Worm (Caenorhabditis elegans): ENCODE data around the gene ogdh-2.
A peak's percentile ranks its signal among the peaks of the same experiment; 100 is the strongest.

The ogdh-2 gene

ce11 chrV:12208678-12209077 lies 14.4 kb downstream of the ogdh-2 start:
- TF ChIP-seq elt-2 (tag; optimal IDR thresholded peaks at IDR 0.05) (peak; percentile 21), lin-14 (GFP tag; optimal IDR thresholded peaks at IDR 0.05) (peak; percentile 44), nhr-12 (tag; optimal IDR thresholded peaks at IDR 0.05) (no peak), rnt-1 (tag; optimal IDR thresholded peaks at IDR 0.05) (peak; percentile 24)

ce11 chrV:12209951-12210350 lies 15.6 kb downstream of the ogdh-2 start:
- TF ChIP-seq nhr-47 (tag; optimal IDR thresholded peaks at IDR 0.05) = no peak

ce11 chrV:12211090-12211489 lies 16.8 kb downstream of the ogdh-2 start:
- no peak for TF ChIP-seq efl-3 (GFP tag; optimal IDR thresholded peaks at IDR 0.05)
- TF ChIP-seq elt-2 (tag; optimal IDR thresholded peaks at IDR 0.05) = no peak
- no peak for TF ChIP-seq blmp-1 (tag; optimal IDR thresholded peaks at IDR 0.05)
- no peak for TF ChIP-seq elt-3 (tag; optimal IDR thresholded peaks at IDR 0.05)
- no peak for TF ChIP-seq zag-1 (tag; optimal IDR thresholded peaks at IDR 0.05)
- no peak for TF ChIP-seq mdl-1 (tag; optimal IDR thresholded peaks at IDR 0.05)
- no peak for TF ChIP-seq snu-23 (GFP tag; optimal IDR thresholded peaks at IDR 0.05)
- TF ChIP-seq mep-1 (tag; optimal IDR thresholded peaks at IDR 0.05) = peak; percentile 3
- TF ChIP-seq lin-14 (GFP tag; optimal IDR thresholded peaks at IDR 0.05) = peak; percentile 82
- no peak for TF ChIP-seq lin-13 (GFP tag; optimal IDR thresholded peaks at IDR 0.05)
- TF ChIP-seq pqm-1 (tag; optimal IDR thresholded peaks at IDR 0.05) = no peak
- no peak for TF ChIP-seq swsn-7 (tag; optimal IDR thresholded peaks at IDR 0.05)
- no peak for TF ChIP-seq nhr-12 (tag; optimal IDR thresholded peaks at IDR 0.05)
- no peak for TF ChIP-seq nhr-77 (tag; optimal IDR thresholded peaks at IDR 0.05)
- no peak for TF ChIP-seq nhr-76 (tag; optimal IDR thresholded peaks at IDR 0.05)
- TF ChIP-seq egl-13 (tag; optimal IDR thresholded peaks at IDR 0.05) = no peak
- TF ChIP-seq efl-1 (optimal IDR thresholded peaks at IDR 0.05) = no peak
- TF ChIP-seq efl-1 (GFP tag; optimal IDR thresholded peaks at IDR 0.05 in 1 of 2) = peak in 1 of 2 experiments; percentile 13

- TF ChIP-seq ceh-63 (GFP tag; optimal IDR thresholded peaks at IDR 0.05) (no peak), unc-62 (GFP tag; optimal IDR thresholded peaks at IDR 0.05) (no peak), lir-3 (tag; optimal IDR thresholded peaks at IDR 0.05; ENCODE audit: poor library complexity) (no peak)
Observed at ce11 chrV:12213027-12213426, 18.7 kb downstream of the ogdh-2 start, which contains the start of gene vab-8. TSS of gene vab-8 (plus strand) at chrV:12213327.

- peak; percentile 42 for TF ChIP-seq nhr-19 (GFP tag; conservative IDR thresholded peaks at IDR 0.05)
- no peak for TF ChIP-seq blmp-1 (tag; optimal IDR thresholded peaks at IDR 0.05)
- TF ChIP-seq C04F5.9 (tag; optimal IDR thresholded peaks at IDR 0.05) = no peak
- peak; percentile 58 for TF ChIP-seq rnt-1 (tag; optimal IDR thresholded peaks at IDR 0.05)
- no peak for TF ChIP-seq ztf-4 (tag; optimal IDR thresholded peaks at IDR 0.05)
- TF ChIP-seq nhr-12 (tag; optimal IDR thresholded peaks at IDR 0.05) = no peak
- no peak for TF ChIP-seq sup-37 (GFP tag; optimal IDR thresholded peaks at IDR 0.05)
- no peak for TF ChIP-seq nhr-11 (tag; optimal IDR thresholded peaks at IDR 0.05)
- TF ChIP-seq lin-15B (tag; optimal IDR thresholded peaks at IDR 0.05) = no peak
- no peak for TF ChIP-seq fos-1 (tag; optimal IDR thresholded peaks at IDR 0.05)
- no peak for TF ChIP-seq snpc-4 (tag; optimal IDR thresholded peaks at IDR 0.05)
- no peak for TF ChIP-seq nhr-90 (tag; optimal IDR thresholded peaks at IDR 0.05; ENCODE audit: poor library complexity)
- TF ChIP-seq zag-1 (tag; optimal IDR thresholded peaks at IDR 0.05) = no peak
- no peak for TF ChIP-seq ztf-11 (tag; optimal IDR thresholded peaks at IDR 0.05)
- no peak for TF ChIP-seq sox-4 (tag; optimal IDR thresholded peaks at IDR 0.05)
- TF ChIP-seq lin-35 (GFP tag; optimal IDR thresholded peaks at IDR 0.05) = no peak
- no peak for TF ChIP-seq C34B4.2 (tag; optimal IDR thresholded peaks at IDR 0.05)
- TF ChIP-seq efl-1 (optimal IDR thresholded peaks at IDR 0.05) = no peak
- TF ChIP-seq efl-1 (GFP tag; optimal IDR thresholded peaks at IDR 0.05 in 1 of 2) = no peak
- no peak for TF ChIP-seq lsy-2 (tag; optimal IDR thresholded peaks at IDR 0.05)
- no peak for TF ChIP-seq nhr-77 (tag; optimal IDR thresholded peaks at IDR 0.05)
- TF ChIP-seq lin-13 (GFP tag; optimal IDR thresholded peaks at IDR 0.05) = no peak
- no peak for TF ChIP-seq nhr-20 (tag; optimal IDR thresholded peaks at IDR 0.05)
- TF ChIP-seq nhr-71 (tag; optimal IDR thresholded peaks at IDR 0.05) = peak; percentile 65
- no peak for TF ChIP-seq C16A3.4 (tag; optimal IDR thresholded peaks at IDR 0.05)
- peak; percentile 15 for TF ChIP-seq unc-130 (tag; optimal IDR thresholded peaks at IDR 0.05)
- no peak for TF ChIP-seq hlh-4 (tag; optimal IDR thresholded peaks at IDR 0.05)
- TF ChIP-seq ama-1 (optimal IDR thresholded peaks at IDR 0.05) = no peak
- TF ChIP-seq hlh-17 (GFP tag; optimal IDR thresholded peaks at IDR 0.05; ENCODE audit: borderline replicate concordance) = no peak
- no peak for TF ChIP-seq pqm-1 (tag; optimal IDR thresholded peaks at IDR 0.05)
- no peak for TF ChIP-seq hpl-2 (GFP tag; optimal IDR thresholded peaks at IDR 0.05)
- TF ChIP-seq nhr-237 (tag; optimal IDR thresholded peaks at IDR 0.05) = no peak
Observed at ce11 chrV:12233425-12233824, 39.1 kb downstream of the ogdh-2 start.

Data from whole organism, L1 larva.